Fruit fly (Drosophila melanogaster): ENCODE measurements around the gene CG4511.

DNA sequence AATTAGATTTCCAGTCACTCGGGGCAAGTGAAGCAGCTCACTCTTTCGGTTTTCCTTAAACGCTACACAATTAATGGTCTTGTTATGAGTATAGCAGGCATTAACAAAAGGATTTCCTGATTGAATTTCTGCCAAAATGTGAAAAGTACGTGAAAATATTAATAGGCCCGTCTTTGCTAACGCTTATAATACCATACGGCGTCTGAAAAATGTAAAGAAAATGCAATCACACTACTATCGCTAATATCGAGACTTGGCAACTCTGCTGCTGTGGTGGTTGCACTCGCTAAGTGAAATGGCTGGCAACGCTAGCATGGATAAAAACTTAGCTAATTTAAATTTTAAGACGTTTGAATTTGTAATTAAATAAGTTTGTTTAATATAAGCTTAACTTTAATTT, 39.0 kb downstream of the CG4511 start, which contains the start of gene CG6621:
- TF ChIP-seq Gug (GFP tag; IDR thresholded peaks at IDR 0.05) (no peak), Met (GFP tag; optimal IDR thresholded peaks at IDR 0.05) (no peak), CG32006 (GFP tag; optimal IDR thresholded peaks at IDR 0.05) (no peak), Hr38 (GFP tag; optimal IDR thresholded peaks at IDR 0.05) (no peak), fd85E (GFP tag; optimal IDR thresholded peaks at IDR 0.05) (no peak), CG8632 (GFP tag; optimal IDR thresholded peaks at IDR 0.05) (no peak), CG3032 (tag; optimal IDR thresholded peaks at IDR 0.05) (no peak), OdsH (GFP tag; optimal IDR thresholded peaks at IDR 0.05) (no peak), CG8319 (GFP tag; optimal IDR thresholded peaks at IDR 0.05) (no peak), fd59A (GFP tag; optimal IDR thresholded peaks at IDR 0.05) (no peak), CG6808 (GFP tag; optimal IDR thresholded peaks at IDR 0.05) (no peak), CG11762 (GFP tag; optimal IDR thresholded peaks at IDR 0.05; ENCODE audit: insufficient read depth) (no peak), acj6 (GFP tag; optimal IDR thresholded peaks at IDR 0.05) (no peak)

Measured in whole organism, prepupa.